Worm (Caenorhabditis elegans) whole organism, mixed stage, embryonic: ENCODE data around the gene C05E4.12.
A peak's percentile ranks its signal among the peaks of the same experiment; 100 is the strongest.

Source experiments
- M03D4.4 ChIP-seq: sonication (generic microtip); optimal IDR thresholded peaks from 2 replicates; lab custom pipeline; 2017; ENCODE audit warnings: mild to moderate bottlenecking, missing genetic modification characterization, missing compliant biosample characterization
- bed-3 ChIP-seq: fragments of 200-800 bp; sonication (Bioruptor generic); optimal IDR thresholded peaks from 3 replicates; lab custom pipeline; 2018; ENCODE audit warnings: mild to moderate bottlenecking, missing genetic modification characterization, moderate library complexity, missing compliant biosample characterization
- blmp-1 ChIP-seq: fragments of 150-350 bp; optimal IDR thresholded peaks from 2 replicates; lab custom pipeline; 2014; ENCODE audit warnings: missing biosample characterization, missing genetic modification characterization
- ceh-39 ChIP-seq: fragments of 150-350 bp; optimal IDR thresholded peaks from 2 replicates; lab custom pipeline; 2014; ENCODE audit warnings: missing biosample characterization, missing genetic modification characterization
- ceh-43 ChIP-seq: fragments of 200-800 bp; sonication (Bioruptor generic); optimal IDR thresholded peaks from 2 replicates; lab custom pipeline; 2018; ENCODE audit warnings: mild to moderate bottlenecking, missing genetic modification characterization, moderate library complexity, missing compliant biosample characterization
- ceh-83 ChIP-seq: fragments of 200-800 bp; sonication (Bioruptor generic); optimal IDR thresholded peaks from 2 replicates; lab custom pipeline; 2018; ENCODE audit warnings: mild to moderate bottlenecking, missing genetic modification characterization, missing compliant biosample characterization
- cnd-1 ChIP-seq: fragments of 200-800 bp; sonication (Bioruptor generic); optimal IDR thresholded peaks from 2 replicates; lab custom pipeline; 2018; ENCODE audit warnings: mild to moderate bottlenecking, missing genetic modification characterization, missing compliant biosample characterization
- drap-1 ChIP-seq: fragments of 200-800 bp; sonication (Bioruptor generic); optimal IDR thresholded peaks from 3 replicates; lab custom pipeline; 2018; ENCODE audit warnings: mild to moderate bottlenecking, missing genetic modification characterization, missing compliant biosample characterization
- elt-1 ChIP-seq: sonication (generic microtip); optimal IDR thresholded peaks from 2 replicates; lab custom pipeline; 2017; ENCODE audit warnings: missing genetic modification characterization, mild to moderate bottlenecking, missing compliant biosample characterization, antibody characterized with exemption, moderate library complexity, borderline replicate concordance; ENCODE audit not compliant: insufficient read depth
- elt-3 ChIP-seq: fragments of 150-350 bp; optimal IDR thresholded peaks from 2 replicates; lab custom pipeline; 2014; ENCODE audit warnings: missing biosample characterization, missing genetic modification characterization
- ham-2 ChIP-seq: fragments of 200-800 bp; sonication (Bioruptor generic); optimal IDR thresholded peaks from 2 replicates; lab custom pipeline; 2018; ENCODE audit warnings: mild to moderate bottlenecking, missing genetic modification characterization, missing compliant biosample characterization
- hlh-1 ChIP-seq: fragments of 150-350 bp; optimal IDR thresholded peaks from 2 replicates; lab custom pipeline; 2014; ENCODE audit warnings: missing biosample characterization, missing genetic modification reagents, missing genetic modification characterization
- lin-32 ChIP-seq: fragments of 200-800 bp; sonication (Bioruptor generic); optimal IDR thresholded peaks from 2 replicates; lab custom pipeline; 2018; ENCODE audit warnings: mild to moderate bottlenecking, missing genetic modification characterization, missing compliant biosample characterization
- lsy-2 ChIP-seq: fragments of 150-350 bp; optimal IDR thresholded peaks from 2 replicates; lab custom pipeline; 2014; ENCODE audit warnings: missing biosample characterization, missing genetic modification characterization
- mab-5 ChIP-seq: fragments of 150-350 bp; optimal IDR thresholded peaks from 2 replicates; lab custom pipeline; 2014; ENCODE audit warnings: missing biosample characterization, missing genetic modification characterization
- mep-1 ChIP-seq: fragments of 150-350 bp; optimal IDR thresholded peaks from 2 replicates; lab custom pipeline; 2017; ENCODE audit warnings: missing biosample characterization, missing genetic modification reagents, missing genetic modification characterization, inconsistent platforms
- nhr-12 ChIP-seq: fragments of 150-350 bp; optimal IDR thresholded peaks from 2 replicates; lab custom pipeline; 2014; ENCODE audit warnings: missing biosample characterization, missing genetic modification characterization
- nhr-2 ChIP-seq: fragments of 150-350 bp; optimal IDR thresholded peaks from 2 replicates; lab custom pipeline; 2014; ENCODE audit warnings: missing biosample characterization, missing genetic modification characterization
- nhr-237 ChIP-seq: fragments of 150-350 bp; optimal IDR thresholded peaks from 2 replicates; lab custom pipeline; 2014; ENCODE audit warnings: missing biosample characterization, missing genetic modification characterization
- nhr-28 ChIP-seq: fragments of 150-350 bp; optimal IDR thresholded peaks from 2 replicates; lab custom pipeline; 2014; ENCODE audit warnings: missing biosample characterization, missing genetic modification characterization
- nhr-76 ChIP-seq: sonication (generic microtip); optimal IDR thresholded peaks from 2 replicates; lab custom pipeline; 2017; ENCODE audit warnings: missing biosample characterization, missing genetic modification characterization
- pha-4 ChIP-seq: fragments of 150-350 bp; optimal IDR thresholded peaks from 2 replicates; lab custom pipeline; 2018; ENCODE audit warnings: missing biosample characterization, missing genetic modification reagents, missing genetic modification characterization
- snpc-4 ChIP-seq: fragments of 150-350 bp; optimal IDR thresholded peaks from 2 replicates; lab custom pipeline; 2014; ENCODE audit warnings: missing biosample characterization, missing genetic modification characterization
- sptf-1 ChIP-seq: sonication (generic microtip); optimal IDR thresholded peaks from 2 replicates; lab custom pipeline; 2017; ENCODE audit warnings: mild to moderate bottlenecking, missing genetic modification characterization, moderate library complexity, missing compliant biosample characterization
- tbx-8 ChIP-seq: fragments of 200-800 bp; sonication (Bioruptor generic); optimal IDR thresholded peaks from 2 replicates; lab custom pipeline; 2018; ENCODE audit warnings: mild to moderate bottlenecking, missing genetic modification characterization, moderate library complexity, missing compliant biosample characterization
- unc-120 ChIP-seq: sonication (generic microtip); optimal IDR thresholded peaks from 2 replicates; lab custom pipeline; 2017; ENCODE audit warnings: missing genetic modification characterization, missing compliant biosample characterization; ENCODE audit not compliant: poor library complexity, severe bottlenecking
- unc-39 ChIP-seq: fragments of 150-350 bp; optimal IDR thresholded peaks from 2 replicates; lab custom pipeline; 2014; ENCODE audit warnings: missing biosample characterization, missing genetic modification characterization
- unc-62 ChIP-seq: fragments of 150-350 bp; optimal IDR thresholded peaks from 2 replicates; lab custom pipeline; 2014; ENCODE audit warnings: missing biosample characterization, missing genetic modification reagents, missing genetic modification characterization
- zip-8 ChIP-seq: fragments of 150-350 bp; optimal IDR thresholded peaks from 2 replicates; lab custom pipeline; 2014; ENCODE audit warnings: missing biosample characterization, missing genetic modification characterization
- ztf-11 ChIP-seq: fragments of 150-350 bp; optimal IDR thresholded peaks from 2 replicates; lab custom pipeline; 2014; ENCODE audit warnings: missing biosample characterization, missing genetic modification characterization

The C05E4.12 gene

ce11 chrV:748044-748443, 13.7 kb downstream of the C05E4.12 start, which contains the start of gene sri-4:
sri-4 (plus strand) TSS chrV:748344.
- TF ChIP-seq mab-5 (tag; lab: Kevin White, UChicago) (no peak), bed-3 (GFP tag; lab: Kevin White, UChicago) (no peak), nhr-12 (tag; lab: Kevin White, UChicago) (no peak), ceh-83 (GFP tag; lab: Kevin White, UChicago) (no peak), nhr-28 (no peak), zip-8 (tag; lab: Kevin White, UChicago) (no peak), lsy-2 (tag; lab: Kevin White, UChicago) (no peak), mep-1 (no peak), sptf-1 (tag; lab: Kevin White, UChicago) (no peak), ceh-43 (no peak), snpc-4 (tag; lab: Kevin White, UChicago) (no peak), elt-3 (no peak), nhr-237 (tag; lab: Kevin White, UChicago) (no peak), blmp-1 (tag; lab: Kevin White, UChicago) (no peak), unc-62 (no peak), drap-1 (GFP tag; lab: Kevin White, UChicago) (no peak), hlh-1 (tag; lab: Kevin White, UChicago) (no peak)

ce11 chrV:743348-743747, 18.4 kb downstream of the C05E4.12 start, which contains the start of gene str-134:
str-134 (plus strand) TSS chrV:743648.
- TF ChIP-seq nhr-76 (tag; lab: Kevin White, UChicago), result no peak
- TF ChIP-seq elt-1 (tag; lab: Kevin White, UChicago), result no peak
- no peak for TF ChIP-seq elt-3
- TF ChIP-seq ceh-39 (tag; lab: Kevin White, UChicago), result no peak
- TF ChIP-seq unc-39 (tag; lab: Kevin White, UChicago), result no peak
- TF ChIP-seq lin-32, result no peak
- TF ChIP-seq nhr-237 (tag; lab: Kevin White, UChicago), result no peak

- TF ChIP-seq M03D4.4 (tag; lab: Kevin White, UChicago), result no peak
- no peak for TF ChIP-seq unc-39 (tag; lab: Kevin White, UChicago)
- TF ChIP-seq blmp-1 (tag; lab: Kevin White, UChicago), result no peak
- TF ChIP-seq bed-3 (GFP tag; lab: Kevin White, UChicago), result no peak
- no peak for TF ChIP-seq nhr-28
- no peak for TF ChIP-seq lsy-2 (tag; lab: Kevin White, UChicago)
- no peak for TF ChIP-seq nhr-12 (tag; lab: Kevin White, UChicago)
- TF ChIP-seq nhr-2 (tag; lab: Kevin White, UChicago), result no peak
- no peak for TF ChIP-seq cnd-1
- no peak for TF ChIP-seq elt-1 (tag; lab: Kevin White, UChicago)
- no peak for TF ChIP-seq pha-4 (tag; lab: Kevin White, UChicago)
Measured at ce11 chrV:741820-742219, 20.0 kb downstream of the C05E4.12 start, which contains the start of gene C05E4.7. C05E4.7 (plus strand) TSS chrV:742120.

- TF ChIP-seq nhr-2 (tag; lab: Kevin White, UChicago) (no peak), lsy-2 (tag; lab: Kevin White, UChicago) (no peak), tbx-8 (no peak), pha-4 (tag; lab: Kevin White, UChicago) (no peak)
Measured at ce11 chrV:738770-739169, 23.0 kb downstream of the C05E4.12 start, which contains the start of gene srj-24. srj-24 (minus strand) TSS chrV:738870.

- no peak for TF ChIP-seq blmp-1 (tag; lab: Kevin White, UChicago)
- no peak for TF ChIP-seq ztf-11 (tag; lab: Kevin White, UChicago)
- no peak for TF ChIP-seq nhr-2 (tag; lab: Kevin White, UChicago)
- no peak for TF ChIP-seq tbx-8
- no peak for TF ChIP-seq ham-2
- TF ChIP-seq sptf-1 (tag; lab: Kevin White, UChicago), result no peak
- TF ChIP-seq snpc-4 (tag; lab: Kevin White, UChicago), result no peak
- TF ChIP-seq elt-1 (tag; lab: Kevin White, UChicago), result no peak
- TF ChIP-seq cnd-1, result no peak
- TF ChIP-seq elt-3, result no peak
- TF ChIP-seq ceh-39 (tag; lab: Kevin White, UChicago), result no peak
Measured at ce11 chrV:736171-736570, 25.6 kb downstream of the C05E4.12 start, which contains the start of gene srj-25. srj-25 (minus strand) TSS chrV:736271.

DNA sequence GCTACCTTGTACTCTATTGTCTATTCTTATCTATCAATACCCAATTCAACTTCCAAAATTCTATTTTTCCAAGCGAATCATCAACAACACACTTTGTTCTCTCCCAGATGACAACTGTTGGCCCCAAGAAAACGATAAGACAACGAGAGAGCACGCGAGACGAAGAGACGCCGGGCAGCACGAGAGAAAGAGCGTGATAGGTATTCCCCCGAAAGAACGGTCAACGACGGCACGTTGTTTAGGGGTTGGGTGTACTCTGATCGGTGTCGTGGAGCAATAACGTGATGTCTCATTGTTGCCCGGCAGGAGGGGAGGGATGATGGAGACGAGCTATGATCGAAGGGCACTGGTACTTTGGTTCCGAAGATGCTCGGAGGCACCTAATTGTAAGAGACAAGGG, 30.5 kb downstream of the C05E4.12 start:
- TF ChIP-seq ceh-43 (no peak), nhr-2 (tag; lab: Kevin White, UChicago) (peak; percentile 89), unc-62 (peak; percentile 87), drap-1 (GFP tag; lab: Kevin White, UChicago) (peak; percentile 11), hlh-1 (tag; lab: Kevin White, UChicago) (peak; percentile 98), M03D4.4 (tag; lab: Kevin White, UChicago) (peak; percentile 41), elt-3 (no peak), unc-120 (peak; percentile 91), unc-39 (tag; lab: Kevin White, UChicago) (no peak), blmp-1 (tag; lab: Kevin White, UChicago) (no peak)
